Worm (Caenorhabditis elegans) whole organism, L1 larva: ENCODE data around the gene icap-1.
A peak's percentile ranks its signal among the peaks of the same experiment; 100 is the strongest.

Source experiments
- C34B4.2 ChIP-seq: sonication (generic microtip); optimal IDR thresholded peaks from 2 replicates; lab custom pipeline; 2017; ENCODE audit warnings: mild to moderate bottlenecking, missing genetic modification characterization, missing compliant biosample characterization
- Y116A8C.19 ChIP-seq: sonication (generic microtip); optimal IDR thresholded peaks from 2 replicates; lab custom pipeline; 2016; ENCODE audit warnings: missing compliant biosample characterization, missing genetic modification characterization, borderline replicate concordance
- aha-1 ChIP-seq: fragments of 150-350 bp; optimal IDR thresholded peaks from 2 replicates; lab custom pipeline; 2014; ENCODE audit warnings: missing biosample characterization, missing genetic modification characterization
- ama-1 ChIP-seq: fragments of 150-350 bp; optimal IDR thresholded peaks from 2 replicates; lab custom pipeline; 2014
- ceh-90 ChIP-seq: sonication (generic microtip); optimal IDR thresholded peaks from 2 replicates; lab custom pipeline; 2016; ENCODE audit warnings: missing genetic modification characterization, missing compliant biosample characterization
- dpl-1 ChIP-seq, 3 experiments: fragments of 150-350 bp in 2 of 3; sonication (generic microtip) in 1 of 3; optimal IDR thresholded peaks; 2 replicates each; lab custom pipeline; 2014 to 2017; ENCODE audit warnings: missing biosample characterization in 3 of 3, missing genetic modification characterization in 3 of 3, missing genetic modification reagents in 3 of 3
- dsc-1 ChIP-seq: sonication (generic microtip); optimal IDR thresholded peaks from 2 replicates; lab custom pipeline; 2016; ENCODE audit warnings: mild to moderate bottlenecking, missing genetic modification characterization, missing compliant biosample characterization
- efl-1 ChIP-seq, 4 experiments: fragments of 150-350 bp; optimal IDR thresholded peaks in 3 of 4; peaks in 1 of 4; 1 replicate in 1 of 4; 2 replicates in 3 of 4; lab custom pipeline; 2014; ENCODE audit warnings: missing biosample characterization in 2 of 4, missing genetic modification characterization in 2 of 4, missing genetic modification reagents in 2 of 4
- efl-3 ChIP-seq: fragments of 200-800 bp; sonication (Bioruptor generic); optimal IDR thresholded peaks from 2 replicates; lab custom pipeline; 2018; ENCODE audit warnings: mild to moderate bottlenecking, missing genetic modification characterization, missing compliant biosample characterization
- egl-13 ChIP-seq: sonication (generic microtip); optimal IDR thresholded peaks from 2 replicates; lab custom pipeline; 2016; ENCODE audit warnings: missing genotype, missing genetic modification reagents, missing genetic modification characterization, missing compliant biosample characterization
- elt-2 ChIP-seq: sonication (generic microtip); optimal IDR thresholded peaks from 2 replicates; lab custom pipeline; 2016; ENCODE audit warnings: missing genetic modification characterization, mild to moderate bottlenecking, inconsistent platforms, missing compliant biosample characterization, missing genetic modification reagents
- elt-3 ChIP-seq, 6 experiments: fragments of 150-350 bp in 1 of 6; sonication (generic microtip); optimal IDR thresholded peaks; 2 replicates each; lab custom pipeline; 2017 to 2018; ENCODE audit warnings: missing biosample characterization in 6 of 6, missing genetic modification characterization in 6 of 6, inconsistent platforms in 1 of 6
- fkh-10 ChIP-seq: sonication (generic microtip); optimal IDR thresholded peaks from 2 replicates; lab custom pipeline; 2017; ENCODE audit warnings: missing biosample characterization, missing genetic modification reagents, missing genetic modification characterization
- irx-1 ChIP-seq: sonication (generic microtip); optimal IDR thresholded peaks from 2 replicates; lab custom pipeline; 2016; ENCODE audit warnings: missing genetic modification characterization, missing compliant biosample characterization
- jun-1 ChIP-seq: fragments of 150-350 bp; optimal IDR thresholded peaks from 2 replicates; lab custom pipeline; 2014; ENCODE audit warnings: missing biosample characterization, missing genetic modification reagents, missing genetic modification characterization
- lin-13 ChIP-seq: fragments of 150-350 bp; optimal IDR thresholded peaks from 2 replicates; lab custom pipeline; 2014; ENCODE audit warnings: missing biosample characterization, missing genetic modification reagents, missing genetic modification characterization
- lin-35 ChIP-seq, 2 experiments: fragments of 150-350 bp; optimal IDR thresholded peaks; 2 replicates each; lab custom pipeline; 2014; ENCODE audit warnings: missing biosample characterization in 2 of 2, missing genetic modification characterization in 2 of 2, missing genetic modification reagents in 2 of 2
- lin-39 ChIP-seq: fragments of 150-350 bp; optimal IDR thresholded peaks from 2 replicates; lab custom pipeline; 2014; ENCODE audit warnings: missing biosample characterization, missing genetic modification reagents, missing genetic modification characterization
- lir-3 ChIP-seq: sonication (generic microtip); optimal IDR thresholded peaks from 2 replicates; lab custom pipeline; 2016; ENCODE audit warnings: mild to moderate bottlenecking, missing genetic modification characterization, moderate library complexity, missing compliant biosample characterization; ENCODE audit not compliant: poor library complexity
- mep-1 ChIP-seq: fragments of 150-350 bp; optimal IDR thresholded peaks from 2 replicates; lab custom pipeline; 2014; ENCODE audit warnings: missing biosample characterization, missing genetic modification characterization
- nhr-11 ChIP-seq: fragments of 150-350 bp; optimal IDR thresholded peaks from 2 replicates; lab custom pipeline; 2014; ENCODE audit warnings: missing biosample characterization, missing genetic modification characterization
- nhr-19 ChIP-seq: fragments of 200-800 bp; sonication (Bioruptor generic); conservative IDR thresholded peaks from 2 replicates; pipeline ENCODE4 v1.3.6; 2022; ENCODE audit warnings: missing genetic modification characterization, missing compliant biosample characterization
- nhr-20 ChIP-seq: sonication (generic microtip); optimal IDR thresholded peaks from 2 replicates; lab custom pipeline; 2016; ENCODE audit warnings: mild to moderate bottlenecking, missing genetic modification characterization, missing compliant biosample characterization
- nhr-28 ChIP-seq: fragments of 150-350 bp; optimal IDR thresholded peaks from 2 replicates; lab custom pipeline; 2014; ENCODE audit warnings: missing biosample characterization, missing genetic modification characterization
- nhr-47 ChIP-seq: sonication (generic microtip); optimal IDR thresholded peaks from 2 replicates; lab custom pipeline; 2016; ENCODE audit warnings: mild to moderate bottlenecking, missing genetic modification characterization, moderate library complexity, missing compliant biosample characterization
- nhr-71 ChIP-seq: sonication (generic microtip); optimal IDR thresholded peaks from 2 replicates; lab custom pipeline; 2016; ENCODE audit warnings: mild to moderate bottlenecking, missing genetic modification characterization, moderate library complexity, missing compliant biosample characterization
- nhr-76 ChIP-seq: sonication (generic microtip); optimal IDR thresholded peaks from 2 replicates; lab custom pipeline; 2017; ENCODE audit warnings: missing biosample characterization, missing genetic modification characterization
- nhr-84 ChIP-seq: sonication (generic microtip); optimal IDR thresholded peaks from 2 replicates; lab custom pipeline; 2017; ENCODE audit warnings: missing biosample characterization, missing genetic modification characterization
- nhr-85 ChIP-seq: sonication (generic microtip); peaks from one replicate; lab custom pipeline; 2016; ENCODE audit warnings: missing genetic modification characterization, inconsistent platforms, missing compliant biosample characterization
- pag-3 ChIP-seq: sonication (generic microtip); optimal IDR thresholded peaks from 2 replicates; lab custom pipeline; 2017; ENCODE audit warnings: missing genetic modification characterization, mild to moderate bottlenecking, missing compliant biosample characterization, antibody characterized with exemption, borderline replicate concordance; ENCODE audit not compliant: insufficient read depth
- pqm-1 ChIP-seq: sonication (generic microtip); optimal IDR thresholded peaks from 3 replicates; lab custom pipeline; 2017; ENCODE audit warnings: missing biosample characterization, missing genetic modification characterization
- rnt-1 ChIP-seq: sonication (generic microtip); optimal IDR thresholded peaks from 2 replicates; lab custom pipeline; 2016; ENCODE audit warnings: mild to moderate bottlenecking, missing genetic modification characterization, moderate library complexity, missing compliant biosample characterization
- skn-1 ChIP-seq: fragments of 150-350 bp; optimal IDR thresholded peaks from 2 replicates; lab custom pipeline; 2014; ENCODE audit warnings: missing biosample characterization, missing genetic modification characterization
- snu-23 ChIP-seq: sonication (generic microtip); optimal IDR thresholded peaks from 2 replicates; lab custom pipeline; 2016; ENCODE audit warnings: missing genetic modification characterization, missing compliant biosample characterization
- sptf-1 ChIP-seq: fragments of 150-350 bp; optimal IDR thresholded peaks from 2 replicates; lab custom pipeline; 2014; ENCODE audit warnings: missing biosample characterization, missing genetic modification characterization
- swsn-7 ChIP-seq: sonication (generic microtip); optimal IDR thresholded peaks from 2 replicates; lab custom pipeline; 2016; ENCODE audit warnings: missing genetic modification characterization, missing compliant biosample characterization
- tlp-1 ChIP-seq: fragments of 150-350 bp; optimal IDR thresholded peaks from 2 replicates; lab custom pipeline; 2014; ENCODE audit warnings: missing biosample characterization, missing genetic modification characterization
- unc-130 ChIP-seq: fragments of 150-350 bp; optimal IDR thresholded peaks from 2 replicates; lab custom pipeline; 2017; ENCODE audit warnings: missing biosample characterization, missing genetic modification characterization, inconsistent platforms
- unc-30 ChIP-seq: sonication (generic microtip); optimal IDR thresholded peaks from 2 replicates; lab custom pipeline; 2017; ENCODE audit warnings: missing biosample characterization, missing genetic modification characterization
- unc-86 ChIP-seq: sonication (generic microtip); optimal IDR thresholded peaks from 2 replicates; lab custom pipeline; 2016; ENCODE audit warnings: missing genetic modification characterization, missing compliant biosample characterization
- vab-15 ChIP-seq: sonication (generic microtip); optimal IDR thresholded peaks from 2 replicates; lab custom pipeline; 2017; ENCODE audit warnings: missing genotype, mild to moderate bottlenecking, missing genetic modification characterization, missing compliant biosample characterization
- zip-4 ChIP-seq: fragments of 200-800 bp; sonication (Bioruptor generic); optimal IDR thresholded peaks from 2 replicates; lab custom pipeline; 2018; ENCODE audit warnings: mild to moderate bottlenecking, missing genetic modification characterization, moderate library complexity, missing compliant biosample characterization
- ztf-11 ChIP-seq, 2 experiments: sonication (generic microtip); optimal IDR thresholded peaks; 2 replicates each; lab custom pipeline; 2016 to 2017; ENCODE audit warnings: missing genetic modification characterization in 2 of 2, missing biosample characterization in 1 of 2, missing compliant biosample characterization in 1 of 2

Gene icap-1

DNA sequence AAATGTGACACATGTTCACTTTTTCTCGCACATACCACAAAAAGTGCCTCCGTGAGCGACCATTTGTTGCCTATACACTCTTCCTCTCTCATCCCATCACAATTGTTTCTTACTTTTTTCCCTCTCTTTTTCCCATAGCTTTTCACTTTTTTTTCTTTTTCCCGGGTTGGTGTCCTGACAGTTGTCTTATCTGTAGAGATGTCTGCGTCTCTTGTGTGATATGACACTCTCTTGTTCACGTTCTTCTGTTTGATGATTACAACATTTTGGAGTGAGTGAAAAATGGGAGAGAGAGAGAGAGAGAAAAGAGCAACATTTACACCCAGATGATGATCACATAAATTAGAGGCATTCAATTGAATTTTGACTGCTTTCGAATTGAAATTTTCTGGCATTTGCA is 39.6 kb upstream of the icap-1 start (continued):
- TF ChIP-seq pqm-1 (tag; lab: Kevin White, UChicago) (peak; percentile 29), unc-130 (tag; lab: Kevin White, UChicago) (peak; percentile 18), mep-1 (tag; lab: Kevin White, UChicago) (peak; percentile 17), ama-1 (lab: Kevin White, UChicago) (no peak), nhr-76 (tag; lab: Kevin White, UChicago) (no peak), dsc-1 (tag; lab: Kevin White, UChicago) (no peak), ztf-11 (tag; optimal IDR thresholded peaks at IDR 0.05; lab: Kevin White, UChicago) (no peak), nhr-71 (tag; lab: Kevin White, UChicago) (peak; percentile 88), nhr-20 (peak; percentile 63)

ce11 chrIV:13820862-13821261 is 34.1 kb upstream of the icap-1 start, which contains the start of gene Y45F10D.15:
TSS of gene Y45F10D.15 (minus strand) at chrIV:13820962.
- TF ChIP-seq irx-1 (tag; lab: Kevin White, UChicago), result no peak
- TF ChIP-seq nhr-47 (tag; lab: Kevin White, UChicago), result no peak
- no peak for TF ChIP-seq nhr-28 (tag; lab: Kevin White, UChicago)
- no peak for TF ChIP-seq elt-2
- TF ChIP-seq aha-1 (tag; lab: Kevin White, UChicago), result no peak
- TF ChIP-seq dpl-1 (GFP tag; optimal IDR thresholded peaks at IDR 0.05; lab: Kevin White, UChicago), result no peak
- TF ChIP-seq nhr-84 (tag; lab: Kevin White, UChicago), result no peak
- TF ChIP-seq jun-1, result no peak
- TF ChIP-seq lin-35 (GFP tag; optimal IDR thresholded peaks at IDR 0.05; lab: Kevin White, UChicago), result no peak
- TF ChIP-seq tlp-1 (tag; lab: Kevin White, UChicago), result no peak
- TF ChIP-seq swsn-7 (tag; lab: Kevin White, UChicago), result no peak
- TF ChIP-seq zip-4 (GFP tag; lab: Kevin White, UChicago), result no peak
- TF ChIP-seq egl-13 (tag; lab: Kevin White, UChicago), result no peak
- TF ChIP-seq efl-3, result no peak
- no peak for TF ChIP-seq rnt-1
- TF ChIP-seq nhr-11 (tag; lab: Kevin White, UChicago), result no peak
- TF ChIP-seq C34B4.2 (tag; lab: Kevin White, UChicago), result no peak
- no peak for TF ChIP-seq Y116A8C.19 (tag; lab: Kevin White, UChicago)

- no peak for TF ChIP-seq lin-13
- no peak for TF ChIP-seq lir-3 (tag; lab: Kevin White, UChicago)
- TF ChIP-seq nhr-19 (GFP tag; lab: Robert Waterston, UW), result no peak
- no peak for TF ChIP-seq ceh-90
- no peak for TF ChIP-seq tlp-1 (tag; lab: Kevin White, UChicago)
- TF ChIP-seq nhr-76 (tag; lab: Kevin White, UChicago), result no peak
- TF ChIP-seq elt-3 (tag; optimal IDR thresholded peaks at IDR 0.05; lab: Kevin White, UChicago), result no peak
- TF ChIP-seq nhr-85 (tag; lab: Kevin White, UChicago), result no peak
- no peak for TF ChIP-seq nhr-20
These were observed 21.0 kb upstream of the icap-1 start, which contains the start of gene Y45F10D.14 for ce11 chrIV:13807724-13808123. TSS of gene Y45F10D.14 (minus strand) at chrIV:13807824.

- peak in 1 of 6 experiments; percentile 59 for TF ChIP-seq elt-3 (tag; optimal IDR thresholded peaks at IDR 0.05; lab: Kevin White, UChicago)
- TF ChIP-seq pag-3 (tag; lab: Kevin White, UChicago), result no peak
- no peak for TF ChIP-seq lin-39 (tag; lab: Kevin White, UChicago)
- TF ChIP-seq vab-15 (tag; lab: Kevin White, UChicago), result no peak
- no peak for TF ChIP-seq sptf-1 (tag; lab: Kevin White, UChicago)
- TF ChIP-seq skn-1 (tag; lab: Kevin White, UChicago), result no peak
- TF ChIP-seq nhr-85 (tag; lab: Kevin White, UChicago), result peak; percentile 68
- TF ChIP-seq snu-23 (GFP tag; lab: Kevin White, UChicago), result no peak
- TF ChIP-seq jun-1, result no peak
- TF ChIP-seq fkh-10, result no peak
- no peak for TF ChIP-seq unc-30 (tag; lab: Kevin White, UChicago)
- no peak for TF ChIP-seq efl-1 (optimal IDR thresholded peaks at IDR 0.05; lab: Kevin White, UChicago)
- peak in 1 of 2 experiments; percentile 46 for TF ChIP-seq efl-1 (GFP tag; optimal IDR thresholded peaks at IDR 0.05 in 1 of 2; lab: Kevin White, UChicago)
- TF ChIP-seq unc-86, result no peak
These were observed 11.2 kb upstream of the icap-1 start, which contains the start of gene Y45F10D.6 for ce11 chrIV:13797859-13798374. TSS of gene Y45F10D.6 (minus strand) at chrIV:13797909.
